Worm (Caenorhabditis elegans): ENCODE data around the gene hbl-1.

- no peak for TF ChIP-seq nhr-11 (tag; optimal IDR thresholded peaks at IDR 0.05)
- no peak for TF ChIP-seq ceh-9 (tag; optimal IDR thresholded peaks at IDR 0.05)
- no peak for TF ChIP-seq lin-11 (tag; optimal IDR thresholded peaks at IDR 0.05)
- TF ChIP-seq ets-4 (tag; optimal IDR thresholded peaks at IDR 0.05) = no peak
- TF ChIP-seq nhr-232 (tag; optimal IDR thresholded peaks at IDR 0.05) = no peak
- no peak for TF ChIP-seq ama-1 (optimal IDR thresholded peaks at IDR 0.05)
- no peak for TF ChIP-seq dve-1 (tag; optimal IDR thresholded peaks at IDR 0.05)
- TF ChIP-seq gmeb-2 (tag; optimal IDR thresholded peaks at IDR 0.05) = no peak
- TF ChIP-seq ceh-48 (tag; optimal IDR thresholded peaks at IDR 0.05) = no peak
- TF ChIP-seq ceh-2 (tag; optimal IDR thresholded peaks at IDR 0.05) = no peak
- TF ChIP-seq K09A11.1 (tag; optimal IDR thresholded peaks at IDR 0.05; ENCODE audit: insufficient read depth) = no peak
- no peak for TF ChIP-seq pqm-1 (tag; optimal IDR thresholded peaks at IDR 0.05)
- TF ChIP-seq ceh-24 (tag; optimal IDR thresholded peaks at IDR 0.05) = no peak
- no peak for TF ChIP-seq C08G9.2 (tag; optimal IDR thresholded peaks at IDR 0.05)
Measured at ce11 chrX:5834581-5835481, 12.9 kb downstream of the hbl-1 start, which contains the start of gene F13D11.4.
